Fruit fly (Drosophila melanogaster) whole organism, pupa: ENCODE measurements around the gene mRpS31.

Experiments
- CG10348 ChIP-seq: fragments of 200-800 bp; sonication (Bioruptor generic); IDR thresholded peaks from 2 replicates; pipeline ENCODE4 v1.3.6; 2022; ENCODE audit warnings: missing biosample characterization, missing genetic modification characterization
- CG12605 ChIP-seq: fragments of 200-800 bp; sonication (Bioruptor generic); IDR thresholded peaks from 2 replicates; pipeline ENCODE4 v1.3.6; 2022; ENCODE audit warnings: missing biosample characterization, missing genetic modification characterization
- CG13204 ChIP-seq: fragments of 200-800 bp; sonication (Bioruptor generic); optimal IDR thresholded peaks from 2 replicates; lab custom pipeline; 2018; ENCODE audit warnings: missing biosample characterization, mild to moderate bottlenecking, missing genetic modification characterization, moderate library complexity
- CG14655 ChIP-seq: fragments of 200-800 bp; sonication (Bioruptor generic); optimal IDR thresholded peaks from 3 replicates; lab custom pipeline; 2017; ENCODE audit warnings: mild to moderate bottlenecking, missing biosample characterization, missing genetic modification reagents, missing genetic modification characterization
- CG15710 ChIP-seq: fragments of 200-800 bp; sonication (Bioruptor generic); optimal IDR thresholded peaks from 2 replicates; lab custom pipeline; 2018; ENCODE audit warnings: missing biosample characterization, mild to moderate bottlenecking, missing genetic modification characterization, moderate library complexity
- CG17806 ChIP-seq: fragments of 200-800 bp; sonication (Bioruptor generic); optimal IDR thresholded peaks from 2 replicates; lab custom pipeline; 2018; ENCODE audit warnings: missing biosample characterization, mild to moderate bottlenecking, missing genetic modification characterization, moderate library complexity
- CG32121 ChIP-seq: fragments of 200-800 bp; sonication (Bioruptor generic); IDR thresholded peaks from 2 replicates; pipeline ENCODE4 v1.3.6; 2022; ENCODE audit warnings: missing biosample characterization, missing genetic modification characterization
- CG34367 ChIP-seq: fragments of 200-800 bp; sonication (Bioruptor generic); optimal IDR thresholded peaks from 2 replicates; lab custom pipeline; 2018; ENCODE audit warnings: missing biosample characterization, mild to moderate bottlenecking, missing genetic modification characterization
- CG4496 ChIP-seq: fragments of 200-800 bp; sonication (Bioruptor generic); IDR thresholded peaks from 3 replicates; pipeline ENCODE4 v1.3.6; 2022; ENCODE audit warnings: missing biosample characterization, missing genetic modification characterization
- CG8159 ChIP-seq: fragments of 200-800 bp; sonication (Bioruptor generic); optimal IDR thresholded peaks from 3 replicates; lab custom pipeline; 2018; ENCODE audit warnings: missing biosample characterization, mild to moderate bottlenecking, missing genetic modification characterization, moderate library complexity
- CG8301 ChIP-seq: fragments of 200-800 bp; sonication (Bioruptor generic); optimal IDR thresholded peaks from 2 replicates; lab custom pipeline; 2018; ENCODE audit warnings: missing biosample characterization, mild to moderate bottlenecking, missing genetic modification characterization
- CG9948 ChIP-seq: fragments of 200-800 bp; sonication (Bioruptor generic); optimal IDR thresholded peaks from 2 replicates; lab custom pipeline; 2018; ENCODE audit warnings: missing biosample characterization, mild to moderate bottlenecking, missing genetic modification characterization, moderate library complexity
- D1 ChIP-seq: fragments of 200-800 bp; sonication (Bioruptor generic); optimal IDR thresholded peaks from 2 replicates; lab custom pipeline; 2018; ENCODE audit warnings: missing biosample characterization, mild to moderate bottlenecking, missing genetic modification characterization, moderate library complexity
- EcR ChIP-seq: fragments of 200-800 bp; sonication (Bioruptor generic); optimal IDR thresholded peaks from 3 replicates; lab custom pipeline; 2019; ENCODE audit warnings: missing biosample characterization, missing genetic modification characterization, mild to moderate bottlenecking, moderate library complexity, missing genetic modification reagents
- Ets98B ChIP-seq: fragments of 200-800 bp; sonication (Bioruptor generic); IDR thresholded peaks from 2 replicates; pipeline ENCODE4 v1.3.6; 2022; ENCODE audit warnings: missing biosample characterization, missing genetic modification characterization
- Pif1A ChIP-seq: fragments of 200-800 bp; sonication (Bioruptor generic); optimal IDR thresholded peaks from 3 replicates; lab custom pipeline; 2016; ENCODE audit warnings: missing biosample characterization, missing genetic modification characterization
- Pif1B ChIP-seq: fragments of 200-800 bp; sonication (Bioruptor generic); optimal IDR thresholded peaks from 3 replicates; lab custom pipeline; 2016; ENCODE audit warnings: missing biosample characterization, missing genetic modification characterization
- Snoo ChIP-seq: fragments of 200-800 bp; sonication (Bioruptor generic); optimal IDR thresholded peaks from 3 replicates; lab custom pipeline; 2017; ENCODE audit warnings: missing biosample characterization, mild to moderate bottlenecking, missing genetic modification characterization, inconsistent platforms
- fd96Ca ChIP-seq: fragments of 200-800 bp; sonication (Bioruptor generic); IDR thresholded peaks from 3 replicates; pipeline ENCODE4 v1.3.6; 2022; ENCODE audit warnings: missing biosample characterization, missing genetic modification characterization
- gl ChIP-seq: fragments of 200-800 bp; sonication (Bioruptor generic); optimal IDR thresholded peaks from 2 replicates; lab custom pipeline; 2018; ENCODE audit warnings: missing biosample characterization, mild to moderate bottlenecking, missing genetic modification characterization
- rn ChIP-seq: fragments of 200-800 bp; sonication (Bioruptor generic); IDR thresholded peaks from 2 replicates; pipeline ENCODE4 v1.3.6; 2022; ENCODE audit warnings: missing biosample characterization, missing genetic modification characterization

Gene mRpS31

DNA sequence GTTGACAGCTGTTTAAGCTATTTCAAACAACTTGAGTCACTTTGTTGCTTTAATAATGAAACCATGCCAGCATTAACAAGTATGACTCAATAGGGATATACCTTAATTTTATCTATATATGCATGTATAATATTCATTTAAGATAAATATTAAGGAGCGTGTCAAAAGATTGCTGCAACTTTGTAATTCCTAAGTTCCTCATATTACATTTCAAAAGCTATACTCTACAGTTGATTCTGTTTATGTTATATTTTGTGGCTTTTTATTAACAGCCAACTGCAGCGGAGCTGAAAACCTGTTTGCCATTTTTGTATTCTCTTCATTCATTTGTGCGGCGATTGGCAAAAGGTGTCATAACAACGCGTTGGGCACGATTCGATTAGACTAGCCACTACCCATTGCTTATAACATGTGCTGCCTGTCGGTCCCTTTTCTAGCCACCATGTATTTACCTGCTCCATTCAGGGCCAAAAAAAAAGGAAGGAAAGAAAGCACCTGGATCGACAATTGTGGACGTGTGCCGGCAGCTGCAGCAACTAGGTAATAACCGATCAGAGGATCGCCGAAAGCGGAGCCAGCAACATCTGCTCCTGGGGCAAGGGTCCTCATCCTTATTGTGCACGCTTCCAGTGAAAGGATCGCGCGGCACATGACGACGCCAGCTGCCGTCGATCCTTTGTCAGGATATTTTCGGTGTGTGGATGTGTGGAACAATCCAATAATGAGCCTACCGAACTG, 43.9 kb downstream of the mRpS31 start:
- TF ChIP-seq CG8159 (tag; lab: Kevin White, UChicago), result peak; percentile 17
- TF ChIP-seq CG9948 (tag; lab: Kevin White, UChicago), result peak; percentile 15
- TF ChIP-seq CG12605, result no peak
- no peak for TF ChIP-seq D1 (tag; lab: Kevin White, UChicago)
- TF ChIP-seq CG17806, result peak; percentile 50

DNA sequence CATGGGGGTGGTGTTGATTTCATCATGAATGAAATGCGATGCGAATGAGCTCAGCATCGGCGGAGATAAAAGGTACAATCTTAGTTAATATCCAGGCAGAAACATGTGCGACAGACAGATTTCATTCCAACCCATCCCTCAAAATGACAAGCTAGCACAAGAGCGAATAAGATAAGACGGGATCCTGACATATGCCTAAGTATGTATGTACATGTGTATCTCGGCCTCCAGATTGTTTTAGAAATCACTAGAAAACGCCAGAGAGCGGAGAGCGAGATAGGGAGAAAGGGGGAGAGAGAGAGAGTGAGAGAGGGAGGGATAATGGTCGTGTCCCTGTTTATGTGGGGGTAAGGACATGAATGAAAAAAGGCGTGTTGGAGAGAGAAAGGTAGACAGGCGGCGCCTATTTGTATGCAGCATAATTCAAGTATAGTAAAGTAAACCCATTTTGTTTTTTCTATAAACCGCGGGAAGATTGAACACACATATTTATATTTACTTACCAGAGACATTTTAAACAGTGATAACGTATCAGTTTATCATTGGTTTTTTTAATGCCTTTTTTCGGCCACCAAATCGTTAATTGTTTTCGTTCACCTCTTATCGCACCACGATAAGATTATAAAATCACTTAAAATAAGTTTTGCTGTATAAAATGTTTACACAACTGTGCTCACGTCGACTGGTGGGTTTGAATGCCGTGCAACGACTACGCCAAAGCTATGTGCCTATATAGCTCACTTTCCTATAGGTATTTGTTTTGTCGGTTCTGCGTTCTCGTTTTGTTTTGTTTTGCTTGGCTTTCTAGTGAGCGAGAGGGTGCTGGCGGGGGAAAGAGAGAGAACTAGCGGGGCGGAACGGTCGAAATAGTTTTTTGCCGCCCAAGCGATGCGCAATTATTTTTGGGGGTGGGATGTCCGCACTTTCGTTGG, 45.2 kb downstream of the mRpS31 start:
- TF ChIP-seq D1 (tag; lab: Kevin White, UChicago) (no peak), CG15710 (tag; lab: Kevin White, UChicago) (no peak), CG10348 (GFP tag; lab: Robert Waterston, UW) (no peak), Pif1B (GFP tag; lab: Kevin White, UChicago) (no peak), CG34367 (tag; lab: Kevin White, UChicago) (no peak), Snoo (tag; lab: Kevin White, UChicago) (no peak), CG17806 (no peak), rn (GFP tag; lab: Robert Waterston, UW) (peak; percentile 66), CG9948 (tag; lab: Kevin White, UChicago) (no peak), CG12605 (peak; percentile 65; the same call in 1 of the 2 replicates), CG14655 (GFP tag; lab: Kevin White, UChicago) (peak; percentile 42), CG8301 (tag; lab: Kevin White, UChicago) (peak; percentile 39), CG8159 (tag; lab: Kevin White, UChicago) (no peak), fd96Ca (GFP tag; lab: Robert Waterston, UW) (peak; percentile 67; the same call in 2 of the 3 replicates), CG32121 (GFP tag; lab: Robert Waterston, UW) (peak; percentile 64), CG4496 (GFP tag; lab: Robert Waterston, UW) (peak; percentile 56; the same call in 2 of the 3 replicates), Pif1A (GFP tag; lab: Kevin White, UChicago) (no peak), CG13204 (GFP tag; lab: Kevin White, UChicago) (peak; percentile 20), Ets98B (GFP tag; lab: Robert Waterston, UW) (peak; percentile 57), EcR (no peak)
- TF ChIP-seq, all 21 proteins: peak for 9

DNA sequence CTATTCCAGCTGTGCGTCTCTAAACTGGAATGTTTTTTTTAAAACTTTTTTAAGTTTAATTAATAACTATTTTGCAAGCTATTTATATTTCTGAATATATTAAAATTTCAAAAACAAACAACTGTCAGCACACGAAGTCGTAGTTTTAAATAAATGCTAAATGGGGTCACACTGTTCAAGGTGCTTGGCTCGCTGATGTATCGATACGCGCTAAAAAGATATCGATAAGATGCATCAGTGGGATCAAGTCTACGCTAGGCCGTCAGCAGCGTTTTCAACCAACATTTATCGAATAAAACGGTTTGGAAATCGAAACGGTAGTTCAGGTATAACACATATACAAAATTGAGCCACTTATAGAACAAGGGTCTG, 45.9 kb downstream of the mRpS31 start, which contains the start of gene Diap1:
Diap1 (minus strand) TSS at position 148 of the 372 bp plus-strand sequence.
- no peak for TF ChIP-seq CG14655 (GFP tag; lab: Kevin White, UChicago)
- TF ChIP-seq CG4496 (GFP tag; lab: Robert Waterston, UW), result peak; percentile 12; the same call in 1 of the 3 replicates

DNA sequence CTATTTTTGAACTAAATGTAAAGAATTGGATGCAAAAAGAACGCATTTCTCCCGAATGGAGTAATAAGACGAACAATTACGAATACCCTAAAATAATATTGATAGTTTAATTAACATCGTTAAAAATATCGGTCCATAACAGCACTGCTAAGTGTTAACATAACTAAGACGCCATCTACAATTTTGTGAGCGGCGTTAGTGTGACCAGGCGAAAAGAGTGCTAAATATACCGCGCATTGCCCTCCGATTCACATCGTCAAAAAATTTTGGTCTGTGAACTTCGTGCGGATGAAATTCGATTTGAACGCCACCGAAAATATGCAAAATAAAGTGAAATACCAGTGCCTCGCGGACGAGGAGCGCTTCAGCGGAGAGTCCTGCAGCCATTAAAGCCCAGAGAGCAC, 46.7 kb downstream of the mRpS31 start, which contains the start of gene Mbs:
Mbs (plus strand) TSS at position 241 of the 404 bp plus-strand sequence.
- peak; percentile 36; the same call in 1 of the 2 replicates for TF ChIP-seq Ets98B (GFP tag; lab: Robert Waterston, UW)
- TF ChIP-seq Pif1A (GFP tag; lab: Kevin White, UChicago), result no peak
- TF ChIP-seq CG12605, result no peak
- peak; percentile 1 for TF ChIP-seq Snoo (tag; lab: Kevin White, UChicago)
- TF ChIP-seq CG34367 (tag; lab: Kevin White, UChicago), result no peak
- TF ChIP-seq CG14655 (GFP tag; lab: Kevin White, UChicago), result no peak
- peak; percentile 10 for TF ChIP-seq CG15710 (tag; lab: Kevin White, UChicago)
- no peak for TF ChIP-seq CG4496 (GFP tag; lab: Robert Waterston, UW)

DNA sequence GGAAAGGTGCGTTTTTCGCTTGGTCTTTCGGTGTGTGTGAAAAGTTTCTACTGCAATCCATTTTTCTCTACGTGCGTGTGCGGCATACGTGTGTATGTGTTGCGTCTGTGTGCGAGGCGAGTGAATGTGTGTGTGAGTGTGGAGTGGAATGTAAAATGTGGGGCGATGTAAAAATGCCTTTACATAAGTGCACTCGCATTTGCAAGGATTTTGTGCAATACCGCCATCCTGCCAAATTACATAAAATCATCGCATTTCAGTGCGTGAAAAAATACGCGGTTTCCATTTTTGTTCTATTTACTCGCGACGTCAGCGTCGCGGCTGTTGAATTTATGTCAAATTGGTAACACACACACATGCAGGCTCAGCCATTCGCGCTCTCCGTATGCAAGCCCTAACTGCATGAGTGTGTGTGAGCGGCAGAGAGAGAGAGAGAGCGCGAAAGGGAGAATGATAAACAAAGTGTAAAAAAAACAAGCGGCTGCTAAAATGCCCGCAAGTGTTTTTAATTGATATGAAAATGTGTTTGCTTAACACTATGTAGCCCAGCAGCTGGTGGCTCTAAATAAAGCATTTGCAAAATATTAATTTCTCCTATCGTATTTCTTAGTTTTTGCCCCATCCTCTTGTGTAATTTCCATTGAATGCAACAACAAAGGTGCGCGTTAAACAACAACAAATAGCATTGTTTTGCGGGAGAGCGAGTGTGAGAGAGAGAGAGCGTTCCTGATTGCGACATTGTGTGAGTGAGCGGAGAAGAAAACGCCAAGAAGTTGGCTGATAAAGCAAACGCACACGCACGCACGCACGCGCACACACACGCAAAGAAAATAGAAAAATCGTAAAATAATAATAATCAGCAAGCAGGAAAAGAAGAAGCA, 47.4 kb downstream of the mRpS31 start:
- peak; percentile 50 for TF ChIP-seq Pif1A (GFP tag; lab: Kevin White, UChicago)
- TF ChIP-seq CG13204 (GFP tag; lab: Kevin White, UChicago), result peak; percentile 8
- TF ChIP-seq Ets98B (GFP tag; lab: Robert Waterston, UW), result 0 out of 2 replicates have a peak, but pooled peaks have one; percentile 12
- TF ChIP-seq CG9948 (tag; lab: Kevin White, UChicago), result no peak
- no peak for TF ChIP-seq CG32121 (GFP tag; lab: Robert Waterston, UW)
- TF ChIP-seq D1 (tag; lab: Kevin White, UChicago), result peak; percentile 8
- peak; percentile 13 for TF ChIP-seq CG8301 (tag; lab: Kevin White, UChicago)
- TF ChIP-seq CG14655 (GFP tag; lab: Kevin White, UChicago), result peak; percentile 13
- no peak for TF ChIP-seq CG17806
- TF ChIP-seq CG34367 (tag; lab: Kevin White, UChicago), result no peak
- TF ChIP-seq CG8159 (tag; lab: Kevin White, UChicago), result peak; percentile 25
- no peak for TF ChIP-seq rn (GFP tag; lab: Robert Waterston, UW)
- 0 out of 3 replicates have a peak, but pooled peaks have one; percentile 13 for TF ChIP-seq CG4496 (GFP tag; lab: Robert Waterston, UW)
- peak; percentile 21; the same call in 1 of the 3 replicates for TF ChIP-seq fd96Ca (GFP tag; lab: Robert Waterston, UW)
- peak; percentile 45 for TF ChIP-seq gl (tag; lab: Kevin White, UChicago)
- TF ChIP-seq Snoo (tag; lab: Kevin White, UChicago), result no peak
- peak; percentile 45 for TF ChIP-seq Pif1B (GFP tag; lab: Kevin White, UChicago)
- TF ChIP-seq EcR, result peak; percentile 33
- TF ChIP-seq CG12605, result no peak
- no peak for TF ChIP-seq CG10348 (GFP tag; lab: Robert Waterston, UW)
- no peak for TF ChIP-seq CG15710 (tag; lab: Kevin White, UChicago)
